Fruit fly (Drosophila melanogaster) S2 (cell line): ENCODE data around the gene REPTOR.

ENCODE experiments used
- CG8478 ChIP-seq: fragments of >200 bp; optimal IDR thresholded peaks from 2 replicates; lab custom pipeline; 2018
- CTCF ChIP-seq, 2 experiments: fragments of >200 bp; optimal IDR thresholded peaks; 2 replicates each; lab custom pipeline; 2018

REPTOR gene

dm6 chr3R:24523578-24523977, 59.1 kb downstream of the REPTOR start, which contains the start of gene CG13622:
Gene CG13622, minus strand, starts transcription at chr3R:24523678.
- TF ChIP-seq CTCF (optimal IDR thresholded peaks at IDR 0.05; lab: Kevin White, UChicago) (no peak), CG8478 (lab: Kevin White, UChicago) (no peak)

- no peak for TF ChIP-seq CTCF (optimal IDR thresholded peaks at IDR 0.05; lab: Kevin White, UChicago)
- TF ChIP-seq CG8478 (lab: Kevin White, UChicago): no peak
Observed at dm6 chr3R:24521313-24521712, 61.4 kb downstream of the REPTOR start.

- no peak for TF ChIP-seq CTCF (optimal IDR thresholded peaks at IDR 0.05; lab: Kevin White, UChicago)
- TF ChIP-seq CG8478 (lab: Kevin White, UChicago): no peak
Observed at dm6 chr3R:24518150-24518580, 64.5 kb downstream of the REPTOR start, which contains the start of gene Pp1alpha-96A. Gene Pp1alpha-96A, plus strand, starts transcription at chr3R:24518270.

dm6 chr3R:24514652-24515328, 67.9 kb downstream of the REPTOR start, which contains the start of the genes nAChRbeta2 and DZIP1:
Gene nAChRbeta2, minus strand, starts transcription at chr3R:24515106.
Gene DZIP1, plus strand, starts transcription at chr3R:24515278.
- TF ChIP-seq CG8478 (lab: Kevin White, UChicago) (no peak), CTCF (optimal IDR thresholded peaks at IDR 0.05; lab: Kevin White, UChicago) (no peak)
